Worm (Caenorhabditis elegans): ENCODE results near the gene flp-12.

- TF ChIP-seq ref-1 (GFP tag; conservative IDR thresholded peaks at IDR 0.05) (no peak), T22C8.4 (GFP tag; IDR thresholded peaks at IDR 0.05) (no peak), cog-1 (tag; optimal IDR thresholded peaks at IDR 0.05) (no peak)
Measured at ce11 chrX:4556028-4556427, 36.1 kb downstream of the flp-12 start.

Data from whole organism, midembryonic.